Worm (Caenorhabditis elegans): ENCODE measurements around the gene mlk-1.

mlk-1 gene

DNA sequence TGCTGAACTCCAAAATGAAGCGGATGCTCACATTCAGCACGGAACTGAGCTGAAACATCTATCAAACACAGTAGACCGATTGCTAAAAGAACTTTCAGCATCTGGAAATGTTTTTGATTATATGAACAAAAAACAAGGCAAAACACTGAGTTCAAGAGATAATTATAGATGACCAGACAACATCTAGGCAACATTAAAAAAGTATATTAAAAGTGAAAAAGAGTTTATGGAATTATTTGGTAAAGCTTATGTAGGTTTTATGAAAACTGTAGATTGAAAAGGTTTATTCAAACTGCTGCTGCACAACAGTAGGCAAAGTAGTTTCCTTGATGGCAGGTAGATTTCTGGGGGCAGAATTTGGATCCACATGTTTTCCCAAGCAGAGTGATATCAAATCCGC, 28.2 kb downstream of the mlk-1 start, which contains the start of gene K11D12.7:
Gene K11D12.7, minus strand, starts transcription at position 101 of the 400 bp plus-strand sequence.
- TF ChIP-seq pax-3 (tag; optimal IDR thresholded peaks at IDR 0.05) (no peak), unc-98 (GFP tag; IDR thresholded peaks at IDR 0.05) (no peak), efl-3 (GFP tag; optimal IDR thresholded peaks at IDR 0.05) (no peak)

- TF ChIP-seq unc-30 (tag; optimal IDR thresholded peaks at IDR 0.05) (no peak), ces-1 (GFP tag; optimal IDR thresholded peaks at IDR 0.05) (no peak), vab-15 (tag; optimal IDR thresholded peaks at IDR 0.05) (no peak), lin-13 (GFP tag; optimal IDR thresholded peaks at IDR 0.05) (no peak)
These were observed 29.6 kb downstream of the mlk-1 start, which contains the start of gene K11D12.6 for ce11 chrV:5035058-5035457. TSS of gene K11D12.6 (minus strand) at chrV:5035158.

DNA sequence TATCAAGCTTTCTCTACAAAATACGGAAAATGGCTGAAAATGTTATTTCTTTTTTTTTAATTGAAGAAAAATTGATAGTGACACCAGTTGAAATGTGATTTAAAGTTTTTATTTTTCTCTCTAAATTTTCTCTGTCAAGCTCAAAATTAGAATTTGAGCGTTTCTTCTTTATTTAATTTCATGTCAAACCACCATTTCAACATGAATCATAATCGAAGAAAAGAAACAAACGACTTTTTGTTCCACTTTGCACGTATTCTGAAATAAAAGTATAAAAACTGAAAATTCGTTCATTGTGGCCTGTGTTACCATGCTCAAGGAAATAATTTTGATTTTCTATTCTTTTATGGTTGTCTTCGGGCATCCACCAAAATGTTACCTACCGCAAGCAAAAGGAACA, 31.5 kb downstream of the mlk-1 start, which contains the start of gene K11D12.13:
Gene K11D12.13, plus strand, starts transcription at position 301 of the 400 bp plus-strand sequence.
- no peak for TF ChIP-seq mep-1 (tag; optimal IDR thresholded peaks at IDR 0.05)

DNA sequence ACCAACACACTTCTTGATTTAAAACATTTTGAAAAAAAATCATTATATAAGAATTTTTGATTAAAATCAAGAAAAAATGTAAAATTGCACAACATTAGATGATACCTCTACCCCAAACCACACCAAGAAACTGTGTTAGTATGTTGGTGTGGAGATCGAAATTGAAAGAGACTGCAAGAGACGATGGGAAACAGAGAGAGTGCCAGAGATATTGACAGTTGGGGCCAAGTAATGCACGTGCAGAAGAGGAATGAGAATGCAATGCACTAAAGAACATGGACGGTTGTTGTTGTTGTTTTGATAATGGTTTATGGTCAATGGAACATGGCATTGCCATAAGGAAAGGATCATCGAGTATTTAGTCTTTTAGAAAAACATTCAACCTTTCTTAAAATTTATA, 32.4 kb downstream of the mlk-1 start:
- TF ChIP-seq tbx-2 (tag; optimal IDR thresholded peaks at IDR 0.05) (peak; percentile 7), efl-1 (optimal IDR thresholded peaks at IDR 0.05) (peak; percentile 4 to 16), efl-1 (GFP tag; optimal IDR thresholded peaks at IDR 0.05 in 1 of 2) (no peak), mdl-1 (tag; optimal IDR thresholded peaks at IDR 0.05) (peak in 1 of 2 experiments; percentile 86), hpl-2 (GFP tag; optimal IDR thresholded peaks at IDR 0.05) (no peak), nhr-19 (GFP tag; conservative IDR thresholded peaks at IDR 0.05) (no peak; the same call in 1 of the 2 replicates), lsy-2 (tag; optimal IDR thresholded peaks at IDR 0.05) (no peak), blmp-1 (tag; optimal IDR thresholded peaks at IDR 0.05) (peak; percentile 29), ets-5 (GFP tag; IDR thresholded peaks at IDR 0.05) (no peak), nhr-76 (tag; optimal IDR thresholded peaks at IDR 0.05) (no peak), ceh-8 (GFP tag; optimal IDR thresholded peaks at IDR 0.05) (no peak), ceh-82 (tag; optimal IDR thresholded peaks at IDR 0.05) (no peak), tlp-1 (tag; optimal IDR thresholded peaks at IDR 0.05) (no peak), efl-3 (GFP tag; optimal IDR thresholded peaks at IDR 0.05) (no peak), snu-23 (GFP tag; optimal IDR thresholded peaks at IDR 0.05) (peak; percentile 58), mep-1 (tag; optimal IDR thresholded peaks at IDR 0.05) (no peak), dsc-1 (tag; optimal IDR thresholded peaks at IDR 0.05) (no peak), F16B12.6 (tag; optimal IDR thresholded peaks at IDR 0.05) (no peak), aha-1 (tag; optimal IDR thresholded peaks at IDR 0.05) (no peak), nhr-12 (tag; optimal IDR thresholded peaks at IDR 0.05) (no peak), pqm-1 (tag; optimal IDR thresholded peaks at IDR 0.05) (no peak), grh-1 (GFP tag; IDR thresholded peaks at IDR 0.05) (no peak), nhr-71 (tag; optimal IDR thresholded peaks at IDR 0.05) (peak; percentile 57), nhr-84 (tag; optimal IDR thresholded peaks at IDR 0.05) (no peak), unc-98 (GFP tag; IDR thresholded peaks at IDR 0.05) (no peak), sox-4 (tag; optimal IDR thresholded peaks at IDR 0.05) (no peak), aly-2 (tag; optimal IDR thresholded peaks at IDR 0.05) (no peak), nhr-28 (tag; optimal IDR thresholded peaks at IDR 0.05) (no peak), pax-3 (tag; optimal IDR thresholded peaks at IDR 0.05) (no peak), fkh-10 (GFP tag; optimal IDR thresholded peaks at IDR 0.05) (no peak), nhr-77 (tag; optimal IDR thresholded peaks at IDR 0.05) (no peak), nhr-85 (tag) (peak; percentile 88), lin-14 (GFP tag; optimal IDR thresholded peaks at IDR 0.05) (peak; percentile 69), unc-62 (GFP tag; optimal IDR thresholded peaks at IDR 0.05) (no peak), mef-2 (tag; optimal IDR thresholded peaks at IDR 0.05) (no peak), zag-1 (tag; optimal IDR thresholded peaks at IDR 0.05) (no peak), fos-1 (tag; optimal IDR thresholded peaks at IDR 0.05) (no peak), nhr-47 (tag; optimal IDR thresholded peaks at IDR 0.05) (no peak), xbp-1 (tag; optimal IDR thresholded peaks at IDR 0.05) (no peak), hlh-4 (tag; optimal IDR thresholded peaks at IDR 0.05) (no peak), hlh-17 (GFP tag; optimal IDR thresholded peaks at IDR 0.05; ENCODE audit: borderline replicate concordance) (no peak), nhr-20 (tag; optimal IDR thresholded peaks at IDR 0.05) (peak; percentile 42), egl-13 (tag; optimal IDR thresholded peaks at IDR 0.05) (no peak), sup-37 (GFP tag; optimal IDR thresholded peaks at IDR 0.05) (no peak)
